Worm (Caenorhabditis elegans): ENCODE data around the gene F01D5.7.
A peak's percentile ranks its signal among the peaks of the same experiment; 100 is the strongest.

F01D5.7 gene

ce11 chrII:14051474-14051934, 43.0 kb downstream of the F01D5.7 start (continued):
- TF ChIP-seq aly-2 (tag; optimal IDR thresholded peaks at IDR 0.05) (no peak), unc-98 (GFP tag; IDR thresholded peaks at IDR 0.05) (no peak), fkh-8 (tag; optimal IDR thresholded peaks at IDR 0.05) (no peak), lir-3 (tag; optimal IDR thresholded peaks at IDR 0.05; ENCODE audit: poor library complexity) (no peak), alr-1 (tag; optimal IDR thresholded peaks at IDR 0.05; ENCODE audit: borderline replicate concordance) (no peak), lin-15B (tag; optimal IDR thresholded peaks at IDR 0.05) (no peak), irx-1 (tag; optimal IDR thresholded peaks at IDR 0.05) (no peak), nhr-11 (tag; optimal IDR thresholded peaks at IDR 0.05) (no peak), nhr-71 (tag; optimal IDR thresholded peaks at IDR 0.05) (no peak), ceh-8 (GFP tag; optimal IDR thresholded peaks at IDR 0.05) (no peak), elt-3 (tag; optimal IDR thresholded peaks at IDR 0.05) (peak in 2 of 6 experiments; percentile 12 to 26), nhr-85 (tag) (peak; percentile 63), ces-1 (GFP tag; optimal IDR thresholded peaks at IDR 0.05) (no peak), lin-13 (GFP tag; optimal IDR thresholded peaks at IDR 0.05) (peak; percentile 5), dsc-1 (tag; optimal IDR thresholded peaks at IDR 0.05) (no peak), fos-1 (tag; optimal IDR thresholded peaks at IDR 0.05) (no peak)

DNA sequence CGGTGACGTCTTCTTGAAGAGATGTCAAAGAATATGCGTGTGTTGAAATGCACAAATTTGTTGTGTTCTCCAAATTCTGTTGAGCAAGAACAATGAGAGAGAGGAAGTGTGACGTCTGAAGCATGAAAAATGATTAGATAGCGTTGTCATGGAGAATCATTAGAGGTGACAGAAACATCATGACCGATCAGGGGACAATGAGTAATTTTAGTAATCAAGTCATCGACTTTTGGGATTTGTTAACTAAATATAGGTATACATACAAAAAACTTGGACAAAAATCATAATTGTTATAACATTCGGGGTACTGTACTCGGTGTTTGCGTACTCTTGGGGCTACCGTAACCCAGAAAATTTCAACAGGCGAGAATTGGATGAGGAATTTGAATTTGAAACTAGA, 43.7 kb downstream of the F01D5.7 start, which contains the start of gene daf-5:
TSS of gene daf-5 (minus strand) at position 101 of the 400 bp plus-strand sequence.
- TF ChIP-seq ceh-82 (tag; optimal IDR thresholded peaks at IDR 0.05) (no peak), nhr-90 (tag; optimal IDR thresholded peaks at IDR 0.05; ENCODE audit: poor library complexity) (no peak), nhr-19 (GFP tag; conservative IDR thresholded peaks at IDR 0.05) (no peak), elt-2 (tag; optimal IDR thresholded peaks at IDR 0.05) (no peak), lin-39 (tag; optimal IDR thresholded peaks at IDR 0.05) (no peak), zag-1 (tag; optimal IDR thresholded peaks at IDR 0.05) (no peak), nhr-71 (tag; optimal IDR thresholded peaks at IDR 0.05) (peak; percentile 15), ceh-63 (GFP tag; optimal IDR thresholded peaks at IDR 0.05) (no peak)

- TF ChIP-seq C16A3.4 (tag; optimal IDR thresholded peaks at IDR 0.05) (no peak), elt-2 (tag; optimal IDR thresholded peaks at IDR 0.05) (peak; percentile 50), ceh-63 (GFP tag; optimal IDR thresholded peaks at IDR 0.05) (no peak), ets-5 (GFP tag; IDR thresholded peaks at IDR 0.05) (no peak)
Measured at ce11 chrII:14053141-14053540, 44.7 kb downstream of the F01D5.7 start.

DNA sequence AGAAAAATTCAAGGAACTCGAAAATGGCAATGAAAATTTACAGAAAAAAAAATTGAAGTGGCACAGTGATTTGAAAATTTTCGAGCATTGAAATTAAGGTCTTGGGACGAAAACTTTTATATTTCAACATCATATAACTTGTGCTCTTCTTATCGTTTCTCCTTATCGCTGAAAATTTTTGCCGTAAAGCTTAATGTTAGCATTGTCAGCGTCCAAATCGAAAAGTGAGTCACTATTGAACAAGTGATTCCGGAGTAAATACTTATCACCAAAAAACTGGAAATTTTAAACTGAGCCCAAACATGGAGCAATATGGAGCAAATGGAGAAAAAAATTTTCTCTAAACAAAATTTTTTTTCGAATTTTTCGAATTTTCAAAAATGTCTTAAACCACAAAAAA, 47.3 kb downstream of the F01D5.7 start:
- no peak for TF ChIP-seq efl-1 (optimal IDR thresholded peaks at IDR 0.05)
- TF ChIP-seq efl-1 (GFP tag; optimal IDR thresholded peaks at IDR 0.05 in 1 of 2), result peak in 1 of 2 experiments; percentile 83
- peak; percentile 69 for TF ChIP-seq elt-2 (tag; optimal IDR thresholded peaks at IDR 0.05)
- no peak for TF ChIP-seq pqm-1 (tag; optimal IDR thresholded peaks at IDR 0.05)
- TF ChIP-seq fkh-8 (tag; optimal IDR thresholded peaks at IDR 0.05), result no peak
- TF ChIP-seq ceh-63 (GFP tag; optimal IDR thresholded peaks at IDR 0.05), result no peak
- no peak for TF ChIP-seq sox-4 (tag; optimal IDR thresholded peaks at IDR 0.05)
- no peak for TF ChIP-seq nhr-71 (tag; optimal IDR thresholded peaks at IDR 0.05)

DNA sequence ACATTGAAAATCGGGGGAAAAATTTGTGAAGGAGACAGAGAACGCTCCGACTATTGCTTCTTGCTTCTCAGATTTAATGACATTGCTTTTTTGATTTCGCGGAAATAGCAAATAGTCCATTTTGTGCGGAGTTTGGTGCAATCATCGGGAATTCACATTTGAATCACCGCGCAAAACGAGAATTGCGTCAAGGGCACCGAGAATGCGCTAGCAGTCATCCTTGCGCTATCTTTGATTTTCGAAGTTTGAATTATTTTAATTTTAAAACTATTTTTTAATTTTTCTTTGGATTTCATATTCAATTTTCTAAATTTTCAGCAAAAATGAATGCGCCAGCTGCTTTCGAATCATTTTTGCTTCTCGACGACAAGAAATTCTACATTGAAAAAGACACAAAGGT, 51.3 kb downstream of the F01D5.7 start, which contains the start of gene rpb-11:
TSS of gene rpb-11 (plus strand) at position 319 of the 400 bp plus-strand sequence.
- no peak for TF ChIP-seq nhr-84 (tag; optimal IDR thresholded peaks at IDR 0.05)
- peak; percentile 90 for TF ChIP-seq skn-1 (tag; optimal IDR thresholded peaks at IDR 0.05)
- peak; percentile 96 for TF ChIP-seq ceh-82 (tag; optimal IDR thresholded peaks at IDR 0.05)
- no peak for TF ChIP-seq nhr-28 (tag; optimal IDR thresholded peaks at IDR 0.05)
- peak; percentile 95 to 99 for TF ChIP-seq efl-1 (optimal IDR thresholded peaks at IDR 0.05)
- peak; percentile 99 to 100 for TF ChIP-seq efl-1 (GFP tag; optimal IDR thresholded peaks at IDR 0.05 in 1 of 2)
- TF ChIP-seq ets-5 (GFP tag; IDR thresholded peaks at IDR 0.05), result no peak
- no peak for TF ChIP-seq ceh-63 (GFP tag; optimal IDR thresholded peaks at IDR 0.05)
- TF ChIP-seq mef-2 (tag; optimal IDR thresholded peaks at IDR 0.05), result peak; percentile 73
- TF ChIP-seq rnt-1 (tag; optimal IDR thresholded peaks at IDR 0.05), result peak; percentile 97
- peak; percentile 99 to 100 for TF ChIP-seq lin-35 (GFP tag; optimal IDR thresholded peaks at IDR 0.05)
- peak; percentile 93 for TF ChIP-seq snpc-4 (tag; optimal IDR thresholded peaks at IDR 0.05)
- peak; percentile 96 for TF ChIP-seq nhr-20 (tag; optimal IDR thresholded peaks at IDR 0.05)
- no peak for TF ChIP-seq nhr-76 (tag; optimal IDR thresholded peaks at IDR 0.05)
- TF ChIP-seq nhr-77 (tag; optimal IDR thresholded peaks at IDR 0.05), result peak; percentile 97
- TF ChIP-seq tlp-1 (tag; optimal IDR thresholded peaks at IDR 0.05), result no peak
- TF ChIP-seq C34B4.2 (tag; optimal IDR thresholded peaks at IDR 0.05), result peak; percentile 69
- peak; percentile 98 for TF ChIP-seq lin-39 (tag; optimal IDR thresholded peaks at IDR 0.05)
- peak; percentile 89 for TF ChIP-seq egl-13 (tag; optimal IDR thresholded peaks at IDR 0.05)
- peak; percentile 58; the same call in 1 of the 2 replicates for TF ChIP-seq unc-98 (GFP tag; IDR thresholded peaks at IDR 0.05)
- peak; percentile 64 for TF ChIP-seq fkh-10 (GFP tag; optimal IDR thresholded peaks at IDR 0.05)
- TF ChIP-seq nhr-90 (tag; optimal IDR thresholded peaks at IDR 0.05; ENCODE audit: poor library complexity), result peak; percentile 98
- TF ChIP-seq sptf-1 (tag; optimal IDR thresholded peaks at IDR 0.05), result no peak
- TF ChIP-seq mab-9 (GFP tag; IDR thresholded peaks at IDR 0.05), result peak; percentile 81

Data from whole organism, L1 larva.